Fruit fly (Drosophila melanogaster): Measurements from ENCODE around the gene GILT2.

GILT2 gene

dm6 chr3R:23657357-23658318 is 21.1 kb upstream of the GILT2 start (continued):
- TF ChIP-seq Pdp1 (GFP tag; optimal IDR thresholded peaks at IDR 0.05) (peak; percentile 14 to 80), pros (GFP tag; optimal IDR thresholded peaks at IDR 0.05) (no peak), CG17612 (GFP tag; IDR thresholded peaks at IDR 0.05) (no peak), Spps (tag; optimal IDR thresholded peaks at IDR 0.05) (peak; percentile 37), CG15696 (tag; optimal IDR thresholded peaks at IDR 0.05) (peak; percentile 97), shn (GFP tag; optimal IDR thresholded peaks at IDR 0.05) (peak; percentile 66), Trl (optimal IDR thresholded peaks at IDR 0.05) (no peak), Trl (GFP tag; optimal IDR thresholded peaks at IDR 0.05) (peak; percentile 77), CG8944 (GFP tag; optimal IDR thresholded peaks at IDR 0.05) (peak; percentile 46), Ravus (GFP tag; IDR thresholded peaks at IDR 0.05) (no peak), Hmx (GFP tag; optimal IDR thresholded peaks at IDR 0.05) (no peak), tin (GFP tag; optimal IDR thresholded peaks at IDR 0.05) (no peak), tio (GFP tag; optimal IDR thresholded peaks at IDR 0.05) (no peak), CG4424 (GFP tag; optimal IDR thresholded peaks at IDR 0.05) (peak; percentile 24), CG8281 (tag; optimal IDR thresholded peaks at IDR 0.05) (peak; percentile 41), CG1024 (GFP tag; IDR thresholded peaks at IDR 0.05) (0 out of 2 replicates have a peak, but pooled peaks have one; percentile 54), gt (GFP tag; IDR thresholded peaks at IDR 0.05) (no peak), kay (GFP tag; optimal IDR thresholded peaks at IDR 0.05) (no peak), slp2 (GFP tag; optimal IDR thresholded peaks at IDR 0.05) (peak; percentile 14), CG12659 (GFP tag; optimal IDR thresholded peaks at IDR 0.05) (peak; percentile 42), da (GFP tag; optimal IDR thresholded peaks at IDR 0.05) (peak; percentile 39), Eip74EF (GFP tag; optimal IDR thresholded peaks at IDR 0.05) (peak in 1 of 2 experiments; percentile 25), stwl (tag; optimal IDR thresholded peaks at IDR 0.05) (peak; percentile 37), CG18599 (GFP tag; optimal IDR thresholded peaks at IDR 0.05) (peak; percentile 82), Elba2 (GFP tag; optimal IDR thresholded peaks at IDR 0.05) (no peak), H15 (GFP tag; IDR thresholded peaks at IDR 0.05) (no peak; the same call in 2 of the 3 replicates), CG3838 (GFP tag; optimal IDR thresholded peaks at IDR 0.05) (peak; percentile 72), NC2α (GFP tag; optimal IDR thresholded peaks at IDR 0.05) (peak; percentile 73), p53 (GFP tag; optimal IDR thresholded peaks at IDR 0.05) (peak; percentile 53), CG31441 (GFP tag; IDR thresholded peaks at IDR 0.05) (peak; percentile 41), CG13296 (GFP tag; optimal IDR thresholded peaks at IDR 0.05) (peak; percentile 62), ranshi (GFP tag; IDR thresholded peaks at IDR 0.05) (no peak; the same call in 1 of the 2 replicates), Hmr (GFP tag; optimal IDR thresholded peaks at IDR 0.05) (peak; percentile 47), pb (GFP tag; optimal IDR thresholded peaks at IDR 0.05) (peak; percentile 46), cg (GFP tag; optimal IDR thresholded peaks at IDR 0.05) (no peak), ab (GFP tag; optimal IDR thresholded peaks at IDR 0.05) (no peak), CG30020 (tag; optimal IDR thresholded peaks at IDR 0.05) (no peak), CG18764 (GFP tag; optimal IDR thresholded peaks at IDR 0.05) (peak; percentile 28), hth (optimal IDR thresholded peaks at IDR 0.05) (no peak), CG8924 (tag; optimal IDR thresholded peaks at IDR 0.05) (peak; percentile 63), az2 (GFP tag; optimal IDR thresholded peaks at IDR 0.05) (no peak), CG34224 (GFP tag; IDR thresholded peaks at IDR 0.05; ENCODE audit: partially characterized antibody) (no peak), corto (GFP tag; optimal IDR thresholded peaks at IDR 0.05) (no peak), bbx (GFP tag; IDR thresholded peaks at IDR 0.05; ENCODE audit: partially characterized antibody) (no peak), CG12769 (tag; optimal IDR thresholded peaks at IDR 0.05) (peak; percentile 65), trh (GFP tag; optimal IDR thresholded peaks at IDR 0.05) (peak; percentile 38), CG5180 (GFP tag; optimal IDR thresholded peaks at IDR 0.05) (peak; percentile 68), Aef1 (GFP tag; IDR thresholded peaks at IDR 0.05) (no peak), inv (GFP tag; IDR thresholded peaks at IDR 0.05; ENCODE audit: partially characterized antibody) (no peak)
